Worm (Caenorhabditis elegans): ENCODE results near the gene M70.2.

ce11 chrIV:2223144-2223543, 19.7 kb upstream of the M70.2 start:
- TF ChIP-seq pqm-1 (tag; optimal IDR thresholded peaks at IDR 0.05) (no peak), ceh-14 (tag; optimal IDR thresholded peaks at IDR 0.05) (no peak), ama-1 (optimal IDR thresholded peaks at IDR 0.05) (no peak), pag-3 (tag; optimal IDR thresholded peaks at IDR 0.05; ENCODE audit: borderline replicate concordance) (no peak), ceh-6 (GFP tag; optimal IDR thresholded peaks at IDR 0.05) (no peak), unc-86 (tag; optimal IDR thresholded peaks at IDR 0.05) (no peak), nhr-232 (tag; optimal IDR thresholded peaks at IDR 0.05) (no peak), pha-4 (tag; optimal IDR thresholded peaks at IDR 0.05) (no peak), nhr-11 (tag; optimal IDR thresholded peaks at IDR 0.05) (no peak), hlh-30 (tag; optimal IDR thresholded peaks at IDR 0.05; ENCODE audit: insufficient read depth) (no peak), ceh-22 (tag; optimal IDR thresholded peaks at IDR 0.05) (no peak)
